Worm (Caenorhabditis elegans): ENCODE data around the gene sad-1.

The sad-1 gene

DNA sequence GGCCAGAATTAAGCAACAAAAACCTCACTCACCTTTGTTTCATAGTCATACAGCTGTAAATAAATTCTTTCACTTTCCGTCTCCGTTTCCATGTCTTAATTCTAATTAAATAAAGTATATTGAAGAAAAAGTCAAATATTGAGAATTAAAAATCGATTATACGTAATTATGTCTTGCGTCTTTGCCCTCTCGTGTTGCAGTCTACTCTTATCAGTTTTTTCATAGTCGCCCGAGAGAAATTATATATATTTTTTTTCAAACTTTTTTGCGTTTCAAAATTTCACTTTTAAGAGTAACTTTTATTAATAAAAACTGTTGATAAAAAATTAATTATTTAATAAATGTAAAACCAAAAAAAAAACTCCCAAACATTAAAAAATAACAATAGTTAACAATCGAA lies 44.0 kb downstream of the sad-1 start, which contains the start of gene flr-1:
Gene flr-1 (minus strand): TSS at position 101 of the 400 bp plus-strand sequence.
- TF ChIP-seq ceh-36 (tag; optimal IDR thresholded peaks at IDR 0.05), result no peak
- no peak for TF ChIP-seq aly-1 (tag; optimal IDR thresholded peaks at IDR 0.05)
- no peak for TF ChIP-seq tbx-11 (GFP tag; IDR thresholded peaks at IDR 0.05)
- no peak for TF ChIP-seq hnd-1 (tag; optimal IDR thresholded peaks at IDR 0.05)
- TF ChIP-seq sea-1 (GFP tag; conservative IDR thresholded peaks at IDR 0.05), result no peak
- TF ChIP-seq flt-1 (GFP tag; IDR thresholded peaks at IDR 0.05), result no peak
- TF ChIP-seq pes-1 (GFP tag; IDR thresholded peaks at IDR 0.05), result no peak
- TF ChIP-seq tbx-37 (GFP tag; conservative IDR thresholded peaks at IDR 0.05), result no peak
- TF ChIP-seq hmbx-1 (tag; optimal IDR thresholded peaks at IDR 0.05), result no peak
- no peak for TF ChIP-seq F13C5.2 (tag; optimal IDR thresholded peaks at IDR 0.05)
- no peak for TF ChIP-seq tra-4 (tag; optimal IDR thresholded peaks at IDR 0.05)
- TF ChIP-seq scrt-1 (GFP tag; IDR thresholded peaks at IDR 0.05), result no peak
- no peak for TF ChIP-seq hmg-4 (GFP tag; optimal IDR thresholded peaks at IDR 0.05)
- TF ChIP-seq ets-7 (tag; optimal IDR thresholded peaks at IDR 0.05), result no peak

DNA sequence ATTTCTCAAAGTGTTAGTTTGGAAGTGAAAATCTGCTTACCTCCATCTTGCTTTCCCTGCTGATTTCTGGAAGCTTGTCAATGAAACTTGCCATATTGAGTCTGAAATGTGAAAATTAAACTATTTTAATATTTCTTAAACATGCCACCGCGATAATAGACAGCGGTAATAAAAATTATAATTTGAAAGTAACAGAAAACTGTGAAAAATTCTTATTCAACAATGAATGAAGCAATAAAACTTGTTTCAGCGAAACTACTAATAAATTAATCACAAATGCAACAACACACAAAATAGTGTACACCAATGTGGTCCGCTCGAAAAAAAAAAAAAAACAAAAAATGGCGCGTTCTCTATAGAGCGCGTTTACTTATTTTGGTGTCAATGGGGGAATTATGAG lies 48.9 kb downstream of the sad-1 start, which contains the start of gene F02D10.6:
Gene F02D10.6 (minus strand): TSS at position 101 of the 400 bp plus-strand sequence.
- TF ChIP-seq sea-1 (GFP tag; conservative IDR thresholded peaks at IDR 0.05), result no peak
- TF ChIP-seq flt-1 (GFP tag; IDR thresholded peaks at IDR 0.05), result no peak
- no peak for TF ChIP-seq tra-4 (tag; optimal IDR thresholded peaks at IDR 0.05)
- no peak for TF ChIP-seq B0310.2 (tag; optimal IDR thresholded peaks at IDR 0.05)
- no peak for TF ChIP-seq scrt-1 (GFP tag; IDR thresholded peaks at IDR 0.05)
- TF ChIP-seq pes-1 (GFP tag; IDR thresholded peaks at IDR 0.05), result no peak
- TF ChIP-seq hmg-4 (GFP tag; optimal IDR thresholded peaks at IDR 0.05), result no peak
- no peak for TF ChIP-seq aly-1 (tag; optimal IDR thresholded peaks at IDR 0.05)
- no peak for TF ChIP-seq ets-7 (tag; optimal IDR thresholded peaks at IDR 0.05)
- no peak for TF ChIP-seq ceh-13 (GFP tag; optimal IDR thresholded peaks at IDR 0.05)
- no peak for TF ChIP-seq hnd-1 (tag; optimal IDR thresholded peaks at IDR 0.05)
- TF ChIP-seq hmbx-1 (tag; optimal IDR thresholded peaks at IDR 0.05), result no peak
- TF ChIP-seq tbx-11 (GFP tag; IDR thresholded peaks at IDR 0.05), result no peak
- no peak for TF ChIP-seq tbx-37 (GFP tag; conservative IDR thresholded peaks at IDR 0.05)

DNA sequence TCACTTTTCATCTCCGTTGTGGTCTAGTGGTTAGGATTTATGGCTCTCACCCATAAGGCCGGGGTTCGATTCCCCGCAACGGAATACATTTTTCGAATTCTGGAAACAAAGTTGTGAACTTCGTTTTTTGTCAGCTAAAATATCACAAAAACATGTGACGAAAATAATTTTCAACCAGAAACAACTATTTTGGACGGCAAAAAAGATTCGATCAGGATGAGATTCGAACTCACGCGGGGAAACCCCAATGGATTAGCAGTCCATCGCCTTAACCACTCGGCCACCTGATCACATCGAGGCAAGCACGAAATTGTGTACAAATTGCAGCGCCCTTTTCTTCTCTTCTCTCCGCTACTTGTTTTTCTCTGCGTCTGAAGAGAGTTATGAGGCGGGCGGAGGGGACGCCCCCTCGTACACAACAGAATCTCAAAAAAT lies 51.8 kb downstream of the sad-1 start:
- TF ChIP-seq F13C5.2 (tag; optimal IDR thresholded peaks at IDR 0.05), result peak; percentile 84
- TF ChIP-seq scrt-1 (GFP tag; IDR thresholded peaks at IDR 0.05), result peak; percentile 75
- peak; percentile 48 for TF ChIP-seq hnd-1 (tag; optimal IDR thresholded peaks at IDR 0.05)
- peak; percentile 79 for TF ChIP-seq aly-1 (tag; optimal IDR thresholded peaks at IDR 0.05)
- peak; percentile 13 for TF ChIP-seq ets-7 (tag; optimal IDR thresholded peaks at IDR 0.05)
- peak; percentile 85 for TF ChIP-seq pes-1 (GFP tag; IDR thresholded peaks at IDR 0.05)
- 0 out of 2 replicates have a peak, but pooled peaks have one; percentile 61 for TF ChIP-seq tbx-11 (GFP tag; IDR thresholded peaks at IDR 0.05)
- peak; percentile 23 for TF ChIP-seq hmbx-1 (tag; optimal IDR thresholded peaks at IDR 0.05)
- 0 out of 2 replicates have a peak, but pooled peaks have one; percentile 41 for TF ChIP-seq sea-1 (GFP tag; conservative IDR thresholded peaks at IDR 0.05)
- TF ChIP-seq ceh-13 (GFP tag; optimal IDR thresholded peaks at IDR 0.05), result peak; percentile 64
- TF ChIP-seq tbx-37 (GFP tag; conservative IDR thresholded peaks at IDR 0.05), result peak; percentile 55
- peak; percentile 76 for TF ChIP-seq ceh-36 (tag; optimal IDR thresholded peaks at IDR 0.05)

DNA sequence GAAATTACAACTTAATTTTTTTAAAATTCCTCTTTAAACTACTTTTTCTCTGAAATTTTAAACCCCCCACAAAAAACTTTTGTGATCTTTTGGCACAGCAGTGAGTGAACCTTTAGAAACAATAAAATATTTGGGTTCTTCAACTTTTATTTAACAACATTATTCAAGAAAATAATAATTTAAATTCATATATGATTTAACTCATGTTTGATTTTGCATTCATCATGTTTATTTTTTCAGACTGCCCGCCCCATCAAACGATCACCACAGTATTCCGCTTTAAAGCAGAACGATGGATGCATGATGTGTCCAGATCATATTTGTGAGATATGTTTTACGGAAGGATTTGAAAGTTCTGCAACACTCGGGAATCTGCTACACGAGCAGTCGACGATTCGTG lies 54.0 kb downstream of the sad-1 start, which contains the start of gene set-8:
Gene set-8 (plus strand): TSS at position 301 of the 400 bp plus-strand sequence.
- TF ChIP-seq sea-1 (GFP tag; conservative IDR thresholded peaks at IDR 0.05), result no peak
- no peak for TF ChIP-seq ama-1 (optimal IDR thresholded peaks at IDR 0.05)
- TF ChIP-seq tra-4 (tag; optimal IDR thresholded peaks at IDR 0.05), result no peak
- no peak for TF ChIP-seq flt-1 (GFP tag; IDR thresholded peaks at IDR 0.05)
- no peak for TF ChIP-seq scrt-1 (GFP tag; IDR thresholded peaks at IDR 0.05)
- no peak for TF ChIP-seq ceh-13 (GFP tag; optimal IDR thresholded peaks at IDR 0.05)
- no peak for TF ChIP-seq ceh-36 (tag; optimal IDR thresholded peaks at IDR 0.05)

DNA sequence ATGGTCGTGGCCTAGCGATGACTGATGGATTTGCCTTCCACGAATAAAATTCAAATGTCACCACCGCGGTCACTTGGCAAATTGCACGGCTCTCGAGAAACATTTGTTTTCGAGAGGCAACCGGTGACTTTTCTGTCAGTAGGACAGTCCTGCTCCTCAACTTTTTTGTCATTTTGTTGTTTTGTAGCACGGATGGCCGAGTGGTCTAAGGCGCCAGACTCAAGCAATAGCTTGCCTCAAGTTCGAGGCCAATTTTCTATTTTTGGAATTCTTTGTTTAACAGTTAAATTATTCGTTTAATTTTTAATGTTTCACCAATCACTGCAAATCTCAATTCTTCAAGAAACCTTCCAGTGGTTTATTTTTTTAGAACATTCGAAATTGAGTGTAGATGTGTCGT lies 56.2 kb downstream of the sad-1 start:
- TF ChIP-seq aly-1 (tag; optimal IDR thresholded peaks at IDR 0.05) (no peak), tbx-11 (GFP tag; IDR thresholded peaks at IDR 0.05) (no peak), hmg-4 (GFP tag; optimal IDR thresholded peaks at IDR 0.05) (no peak), hmbx-1 (tag; optimal IDR thresholded peaks at IDR 0.05) (no peak), hnd-1 (tag; optimal IDR thresholded peaks at IDR 0.05) (no peak), ama-1 (optimal IDR thresholded peaks at IDR 0.05) (no peak), ceh-13 (GFP tag; optimal IDR thresholded peaks at IDR 0.05) (no peak), scrt-1 (GFP tag; IDR thresholded peaks at IDR 0.05) (no peak), tra-4 (tag; optimal IDR thresholded peaks at IDR 0.05) (no peak), sea-1 (GFP tag; conservative IDR thresholded peaks at IDR 0.05) (no peak), ceh-36 (tag; optimal IDR thresholded peaks at IDR 0.05) (no peak), flt-1 (GFP tag; IDR thresholded peaks at IDR 0.05) (no peak), ets-7 (tag; optimal IDR thresholded peaks at IDR 0.05) (no peak), B0310.2 (tag; optimal IDR thresholded peaks at IDR 0.05) (no peak), pes-1 (GFP tag; IDR thresholded peaks at IDR 0.05) (no peak), tbx-37 (GFP tag; conservative IDR thresholded peaks at IDR 0.05) (no peak), F13C5.2 (tag; optimal IDR thresholded peaks at IDR 0.05) (no peak)

DNA sequence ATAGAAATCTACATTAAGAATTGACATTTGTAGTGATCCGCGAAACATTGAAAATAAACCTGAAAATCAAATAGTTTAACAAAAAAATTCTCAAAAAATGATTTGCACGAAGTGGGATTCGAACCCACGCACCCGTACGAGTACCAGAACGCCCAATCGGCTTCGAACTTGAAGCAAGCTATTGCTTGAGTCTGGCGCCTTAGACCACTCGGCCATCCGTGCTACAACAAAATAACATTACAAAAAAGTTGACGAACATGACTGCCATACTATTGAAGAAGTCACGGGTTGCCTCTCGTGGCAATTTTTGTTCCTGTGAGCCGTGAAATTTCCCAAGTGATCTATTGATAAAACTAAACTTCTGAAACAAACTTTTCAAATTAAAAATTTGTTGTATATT lies 57.2 kb downstream of the sad-1 start:
- TF ChIP-seq aly-1 (tag; optimal IDR thresholded peaks at IDR 0.05) (no peak), hmbx-1 (tag; optimal IDR thresholded peaks at IDR 0.05) (no peak), ama-1 (optimal IDR thresholded peaks at IDR 0.05) (no peak), sea-1 (GFP tag; conservative IDR thresholded peaks at IDR 0.05) (no peak), tra-4 (tag; optimal IDR thresholded peaks at IDR 0.05) (no peak), B0310.2 (tag; optimal IDR thresholded peaks at IDR 0.05) (no peak), ceh-36 (tag; optimal IDR thresholded peaks at IDR 0.05) (no peak), tbx-11 (GFP tag; IDR thresholded peaks at IDR 0.05) (no peak), ets-7 (tag; optimal IDR thresholded peaks at IDR 0.05) (no peak), F13C5.2 (tag; optimal IDR thresholded peaks at IDR 0.05) (no peak), ceh-13 (GFP tag; optimal IDR thresholded peaks at IDR 0.05) (no peak)

DNA sequence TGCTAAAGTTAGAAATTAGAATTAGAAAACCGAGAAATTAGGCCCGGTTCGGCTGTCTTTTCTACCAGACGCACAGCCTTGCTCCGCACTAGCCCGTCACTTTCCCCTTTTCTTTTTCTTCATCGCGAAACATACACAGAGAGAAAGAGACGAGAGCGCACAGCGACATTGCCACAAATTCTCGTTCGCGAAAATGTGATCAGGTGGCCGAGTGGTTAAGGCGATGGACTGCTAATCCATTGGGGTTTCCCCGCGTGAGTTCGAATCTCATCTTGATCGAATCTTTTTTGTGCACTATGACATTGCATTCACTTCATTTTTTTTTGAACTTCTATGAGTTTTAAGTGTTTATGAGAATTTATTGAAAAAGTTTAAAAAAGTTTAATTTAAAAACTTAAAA lies 58.0 kb downstream of the sad-1 start:
- no peak for TF ChIP-seq ama-1 (optimal IDR thresholded peaks at IDR 0.05)
- no peak for TF ChIP-seq tra-4 (tag; optimal IDR thresholded peaks at IDR 0.05)
- TF ChIP-seq F13C5.2 (tag; optimal IDR thresholded peaks at IDR 0.05), result peak; percentile 55
- TF ChIP-seq tbx-11 (GFP tag; IDR thresholded peaks at IDR 0.05), result no peak
- peak; percentile 32; the same call in 1 of the 2 replicates for TF ChIP-seq flt-1 (GFP tag; IDR thresholded peaks at IDR 0.05)
- no peak for TF ChIP-seq hmbx-1 (tag; optimal IDR thresholded peaks at IDR 0.05)
- TF ChIP-seq ceh-13 (GFP tag; optimal IDR thresholded peaks at IDR 0.05), result no peak
- TF ChIP-seq aly-1 (tag; optimal IDR thresholded peaks at IDR 0.05), result no peak
- TF ChIP-seq scrt-1 (GFP tag; IDR thresholded peaks at IDR 0.05), result no peak
- TF ChIP-seq ets-7 (tag; optimal IDR thresholded peaks at IDR 0.05), result no peak
- no peak for TF ChIP-seq B0310.2 (tag; optimal IDR thresholded peaks at IDR 0.05)
- TF ChIP-seq ceh-36 (tag; optimal IDR thresholded peaks at IDR 0.05), result no peak
- no peak; the same call in 1 of the 2 replicates for TF ChIP-seq tbx-37 (GFP tag; conservative IDR thresholded peaks at IDR 0.05)
- peak; percentile 22 for TF ChIP-seq hmg-4 (GFP tag; optimal IDR thresholded peaks at IDR 0.05)
- TF ChIP-seq hnd-1 (tag; optimal IDR thresholded peaks at IDR 0.05), result no peak
- 0 out of 2 replicates have a peak, but pooled peaks have one; percentile 41 for TF ChIP-seq sea-1 (GFP tag; conservative IDR thresholded peaks at IDR 0.05)
- no peak; the same call in 1 of the 2 replicates for TF ChIP-seq pes-1 (GFP tag; IDR thresholded peaks at IDR 0.05)
